Worm (Caenorhabditis elegans): Measurements from ENCODE around the gene dlat-1.

- TF ChIP-seq elt-2 (tag; optimal IDR thresholded peaks at IDR 0.05) (no peak), jun-1 (tag; optimal IDR thresholded peaks at IDR 0.05) (no peak), ces-1 (GFP tag; optimal IDR thresholded peaks at IDR 0.05) (no peak), pag-3 (tag; optimal IDR thresholded peaks at IDR 0.05; ENCODE audit: borderline replicate concordance, insufficient read depth) (no peak)
These were observed 41.4 kb downstream of the dlat-1 start for ce11 chrV:14405647-14406046.

All from whole organism, L1 larva.